Worm (Caenorhabditis elegans): ENCODE results near the gene cgef-1.

The cgef-1 gene

ce11 chrX:2843508-2843907 lies 71.7 kb downstream of the cgef-1 start:
- TF ChIP-seq nhr-77 (tag; optimal IDR thresholded peaks at IDR 0.05), result no peak
- no peak for TF ChIP-seq lin-15B (tag; optimal IDR thresholded peaks at IDR 0.05)
- peak; percentile 2 for TF ChIP-seq nhr-25 (tag; optimal IDR thresholded peaks at IDR 0.05)
- TF ChIP-seq nhr-43 (tag; optimal IDR thresholded peaks at IDR 0.05; ENCODE audit: poor library complexity, severe bottlenecking), result no peak
- TF ChIP-seq nfya-1 (tag; optimal IDR thresholded peaks at IDR 0.05; ENCODE audit: insufficient read depth), result no peak
- no peak for TF ChIP-seq ZK546.5 (tag; optimal IDR thresholded peaks at IDR 0.05)
- peak; percentile 86 for TF ChIP-seq snpc-4 (tag; optimal IDR thresholded peaks at IDR 0.05)
- TF ChIP-seq ztf-11 (tag; optimal IDR thresholded peaks at IDR 0.05), result no peak
- TF ChIP-seq eor-1 (tag; optimal IDR thresholded peaks at IDR 0.05), result no peak
- no peak for TF ChIP-seq ama-1 (optimal IDR thresholded peaks at IDR 0.05)
- TF ChIP-seq nhr-67 (tag; optimal IDR thresholded peaks at IDR 0.05), result no peak
- no peak for TF ChIP-seq nhr-237 (tag; optimal IDR thresholded peaks at IDR 0.05)
